Fruit fly (Drosophila melanogaster): Measurements from ENCODE around the gene HP6.

Gene HP6

DNA sequence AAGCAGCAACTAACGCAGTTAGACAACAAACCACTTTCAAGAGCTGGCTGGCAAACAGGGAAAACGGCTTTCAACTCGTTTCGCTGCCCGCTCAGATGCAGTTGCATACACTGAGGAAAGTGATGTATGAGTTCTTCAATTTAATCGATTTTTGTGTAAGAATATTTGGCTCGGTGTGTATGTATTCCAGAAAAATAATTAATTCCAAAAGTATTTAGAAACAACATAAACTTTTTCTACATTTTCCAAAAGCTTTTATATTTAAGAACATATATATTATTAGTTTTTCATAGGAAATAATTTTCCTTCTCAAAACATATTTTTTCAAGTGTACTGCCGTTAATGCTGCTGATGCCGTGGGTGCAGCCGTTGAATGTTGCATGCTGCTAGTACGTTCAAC lies 956 bp upstream of the HP6 start (continued):
- TF ChIP-seq prd (optimal IDR thresholded peaks at IDR 0.05) (no peak), prd (GFP tag; IDR thresholded peaks at IDR 0.05) (peak; percentile 24; the same call in 1 of the 3 replicates), stwl (tag; optimal IDR thresholded peaks at IDR 0.05) (no peak), GATAe (GFP tag; conservative IDR thresholded peaks at IDR 0.05) (no peak), CG15601 (tag; optimal IDR thresholded peaks at IDR 0.05) (peak; percentile 70), CG5953 (GFP tag; IDR thresholded peaks at IDR 0.05) (no peak), ERR (GFP tag; optimal IDR thresholded peaks at IDR 0.05) (no peak), CG4404 (GFP tag; IDR thresholded peaks at IDR 0.05) (peak; percentile 56), CG10431 (GFP tag; optimal IDR thresholded peaks at IDR 0.05) (no peak), CG7372 (GFP tag; IDR thresholded peaks at IDR 0.05) (no peak), ash1 (GFP tag; optimal IDR thresholded peaks at IDR 0.05) (no peak), pita (GFP tag; optimal IDR thresholded peaks at IDR 0.05) (no peak), Abd-B (GFP tag; optimal IDR thresholded peaks at IDR 0.05) (no peak), zfh1 (GFP tag; IDR thresholded peaks at IDR 0.05) (peak; percentile 54; the same call in 2 of the 3 replicates), fu2 (GFP tag; optimal IDR thresholded peaks at IDR 0.05) (no peak), Meics (GFP tag; optimal IDR thresholded peaks at IDR 0.05) (no peak), Rx (GFP tag; IDR thresholded peaks at IDR 0.05) (no peak), CG2116 (GFP tag; optimal IDR thresholded peaks at IDR 0.05) (no peak), pfk (GFP tag; optimal IDR thresholded peaks at IDR 0.05) (no peak), CG10959 (GFP tag; IDR thresholded peaks at IDR 0.05) (no peak), CG30403 (GFP tag; optimal IDR thresholded peaks at IDR 0.05) (peak; percentile 15), bbx (GFP tag; IDR thresholded peaks at IDR 0.05; ENCODE audit: partially characterized antibody) (no peak), CG14050 (GFP tag; IDR thresholded peaks at IDR 0.05) (no peak), Sin3A (optimal IDR thresholded peaks at IDR 0.05) (no peak), Gsc (GFP tag; IDR thresholded peaks at IDR 0.05) (no peak), dmrt99B (tag; optimal IDR thresholded peaks at IDR 0.05) (peak; percentile 55), CG2199 (GFP tag; IDR thresholded peaks at IDR 0.05) (no peak), Ets97D (GFP tag; optimal IDR thresholded peaks at IDR 0.05) (no peak), CG17829 (tag; optimal IDR thresholded peaks at IDR 0.05) (peak; percentile 62), Dip3 (GFP tag; optimal IDR thresholded peaks at IDR 0.05) (no peak), Scr (GFP tag; IDR thresholded peaks at IDR 0.05; ENCODE audit: partially characterized antibody) (no peak), CG4617 (GFP tag; optimal IDR thresholded peaks at IDR 0.05; ENCODE audit: borderline replicate concordance) (no peak), corto (GFP tag; optimal IDR thresholded peaks at IDR 0.05) (no peak), gt (GFP tag; IDR thresholded peaks at IDR 0.05) (no peak), CG13775 (GFP tag; optimal IDR thresholded peaks at IDR 0.05) (peak; percentile 4), eve (GFP tag; optimal IDR thresholded peaks at IDR 0.05) (peak in 1 of 2 experiments; percentile 34), dmrt11E (tag; optimal IDR thresholded peaks at IDR 0.05) (peak; percentile 75), CG2712 (tag; optimal IDR thresholded peaks at IDR 0.05) (peak; percentile 80), trh (GFP tag; optimal IDR thresholded peaks at IDR 0.05) (no peak), fd102C (GFP tag; optimal IDR thresholded peaks at IDR 0.05) (no peak), CG6254 (GFP tag; optimal IDR thresholded peaks at IDR 0.05) (peak; percentile 54), ci (GFP tag; IDR thresholded peaks at IDR 0.05) (0 out of 3 replicates have a peak, but pooled peaks have one; percentile 15), Spps (tag; optimal IDR thresholded peaks at IDR 0.05) (peak; percentile 43), gcm2 (GFP tag; optimal IDR thresholded peaks at IDR 0.05) (no peak), Awh (GFP tag; IDR thresholded peaks at IDR 0.05) (no peak), nerfin-1 (tag; optimal IDR thresholded peaks at IDR 0.05) (peak; percentile 33), az2 (GFP tag; optimal IDR thresholded peaks at IDR 0.05) (peak; percentile 19), CG17802 (tag; optimal IDR thresholded peaks at IDR 0.05) (no peak), Asciz (GFP tag; optimal IDR thresholded peaks at IDR 0.05) (peak; percentile 13), CG12299 (tag; optimal IDR thresholded peaks at IDR 0.05) (peak; percentile 9), PHDP (tag; optimal IDR thresholded peaks at IDR 0.05) (peak; percentile 35), hbn (GFP tag; IDR thresholded peaks at IDR 0.05; ENCODE audit: partially characterized antibody) (no peak)
